Worm (Caenorhabditis elegans): ENCODE results near the gene K08B4.7.

ce11 chrIV:6130437-6130836 lies 38.2 kb upstream of the K08B4.7 start:
- no peak for TF ChIP-seq klf-2 (GFP tag; conservative IDR thresholded peaks at IDR 0.05)
- TF ChIP-seq ztf-29 (GFP tag; IDR thresholded peaks at IDR 0.05), result no peak
- TF ChIP-seq ref-1 (GFP tag; conservative IDR thresholded peaks at IDR 0.05), result no peak
- TF ChIP-seq flt-1 (GFP tag; IDR thresholded peaks at IDR 0.05), result no peak
- no peak for TF ChIP-seq T22C8.4 (GFP tag; IDR thresholded peaks at IDR 0.05)
- TF ChIP-seq ztf-23 (GFP tag; IDR thresholded peaks at IDR 0.05), result no peak
- TF ChIP-seq cog-1 (tag; optimal IDR thresholded peaks at IDR 0.05), result no peak

All from whole organism, midembryonic.